Fruit fly (Drosophila melanogaster) whole organism, adult: ENCODE data around the gene CG46304.

Source experiments
- CG11617 ChIP-seq: fragments of 200-800 bp; sonication (Bioruptor generic); optimal IDR thresholded peaks from 2 replicates; lab custom pipeline; 2017; ENCODE audit warnings: mild to moderate bottlenecking, missing biosample characterization, missing genetic modification reagents, missing genetic modification characterization
- CG5204 ChIP-seq: fragments of 200-800 bp; sonication (Bioruptor generic); optimal IDR thresholded peaks from 2 replicates; lab custom pipeline; 2016; ENCODE audit warnings: missing biosample characterization, missing genetic modification characterization
- CG7045 ChIP-seq: fragments of 200-800 bp; sonication (Bioruptor generic); optimal IDR thresholded peaks from 2 replicates; lab custom pipeline; 2017; ENCODE audit warnings: missing biosample characterization, mild to moderate bottlenecking, missing genetic modification characterization
- Hr96 ChIP-seq: fragments of 200-800 bp; sonication (Bioruptor generic); optimal IDR thresholded peaks from 2 replicates; lab custom pipeline; 2016; ENCODE audit warnings: missing biosample characterization, missing genetic modification characterization
- ovo ChIP-seq: fragments of 200-800 bp; sonication (Bioruptor generic); optimal IDR thresholded peaks from 2 replicates; lab custom pipeline; 2016; ENCODE audit warnings: missing biosample characterization, missing genetic modification characterization
- tj ChIP-seq: fragments of 200-800 bp; sonication (Bioruptor generic); optimal IDR thresholded peaks from 3 replicates; lab custom pipeline; 2017; ENCODE audit warnings: missing biosample characterization, mild to moderate bottlenecking, missing genetic modification characterization, moderate library complexity
- toe ChIP-seq: fragments of 200-800 bp; sonication (Bioruptor generic); optimal IDR thresholded peaks from 2 replicates; lab custom pipeline; 2016; ENCODE audit warnings: missing biosample characterization, missing genetic modification characterization

dm6 chr2L:18933867-18934266, 12.2 kb upstream of the CG46304 start:
- TF ChIP-seq tj (GFP tag; lab: Kevin White, UChicago) (no peak), Hr96 (GFP tag; lab: Kevin White, UChicago) (no peak), ovo (GFP tag; lab: Kevin White, UChicago) (no peak), CG5204 (GFP tag; lab: Kevin White, UChicago) (no peak), CG11617 (GFP tag; lab: Kevin White, UChicago) (no peak), CG7045 (GFP tag; lab: Kevin White, UChicago) (no peak), toe (no peak)
